Worm (Caenorhabditis elegans): ENCODE data around the gene B0034.7.
"Not testable (repeated sequence)": the region's sequence is repeated elsewhere in the genome, so short reads cannot be mapped to it uniquely, and the experiment has no call there.

Gene B0034.7

DNA sequence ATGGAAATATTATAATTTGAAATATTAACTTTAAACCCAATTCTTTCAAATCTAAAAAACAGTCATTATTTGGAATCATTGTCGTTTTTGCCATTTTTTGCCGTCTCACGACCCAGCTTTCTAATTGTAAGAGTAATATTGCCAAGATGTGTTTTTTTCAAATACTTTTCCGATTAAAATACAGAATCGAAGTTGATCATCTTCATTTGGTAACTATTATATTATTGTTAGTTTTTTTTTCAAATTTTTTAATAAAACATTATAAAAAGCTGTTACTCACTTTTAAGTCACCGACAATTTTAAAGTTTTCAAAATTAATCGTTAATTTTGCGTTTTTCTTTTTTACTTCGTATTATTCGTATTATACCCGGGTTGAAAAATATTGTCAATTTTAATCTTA lies 35.8 kb downstream of the B0034.7 start, which contains the start of gene ins-5:
Gene ins-5 (plus strand): TSS at position 301 of the 400 bp plus-strand sequence.
- no peak for TF ChIP-seq sptf-1 (tag; optimal IDR thresholded peaks at IDR 0.05)
- no peak for TF ChIP-seq flh-1 (GFP tag; optimal IDR thresholded peaks at IDR 0.05)
- no peak for TF ChIP-seq ceh-83 (GFP tag; optimal IDR thresholded peaks at IDR 0.05)
- TF ChIP-seq nhr-2 (tag; optimal IDR thresholded peaks at IDR 0.05) = no peak

DNA sequence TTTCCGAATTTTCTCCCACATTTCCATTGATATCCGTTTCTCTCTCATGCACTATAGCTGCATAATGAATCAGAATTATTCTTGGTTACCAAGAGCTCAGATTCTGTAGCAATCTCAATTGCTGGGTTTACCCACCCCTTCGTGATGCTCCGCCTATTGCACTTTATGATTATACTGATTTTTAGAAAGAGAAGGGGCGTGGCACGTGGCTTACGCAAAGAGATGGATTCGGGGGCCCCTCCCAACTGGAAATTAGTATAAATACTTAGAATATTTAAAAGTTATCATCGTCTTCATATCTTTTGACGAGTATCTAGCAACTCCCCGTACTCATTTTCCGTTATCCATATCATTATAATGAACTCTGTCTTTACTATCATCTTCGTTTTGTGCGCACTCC lies 38.7 kb downstream of the B0034.7 start, which contains the start of gene ins-6:
Gene ins-6 (plus strand): TSS at position 301 of the 400 bp plus-strand sequence.
- TF ChIP-seq mab-5 (tag; optimal IDR thresholded peaks at IDR 0.05) = no peak
- no peak for TF ChIP-seq ceh-43 (GFP tag; optimal IDR thresholded peaks at IDR 0.05)
- no peak for TF ChIP-seq nhr-28 (tag; optimal IDR thresholded peaks at IDR 0.05)
- no peak for TF ChIP-seq hlh-1 (tag; optimal IDR thresholded peaks at IDR 0.05)
- TF ChIP-seq nhr-76 (tag; optimal IDR thresholded peaks at IDR 0.05) = no peak
- no peak for TF ChIP-seq unc-62 (GFP tag; optimal IDR thresholded peaks at IDR 0.05)
- no peak for TF ChIP-seq nhr-2 (tag; optimal IDR thresholded peaks at IDR 0.05)
- no peak for TF ChIP-seq lsy-2 (tag; optimal IDR thresholded peaks at IDR 0.05)
- TF ChIP-seq lin-13 (tag; optimal IDR thresholded peaks at IDR 0.05) = no peak
- no peak for TF ChIP-seq lin-32 (GFP tag; optimal IDR thresholded peaks at IDR 0.05)
- TF ChIP-seq unc-120 (tag; optimal IDR thresholded peaks at IDR 0.05; ENCODE audit: poor library complexity, severe bottlenecking) = no peak
- TF ChIP-seq M03D4.4 (tag; optimal IDR thresholded peaks at IDR 0.05) = no peak
- no peak for TF ChIP-seq blmp-1 (tag; optimal IDR thresholded peaks at IDR 0.05)
- TF ChIP-seq tbx-8 (GFP tag; optimal IDR thresholded peaks at IDR 0.05) = no peak

DNA sequence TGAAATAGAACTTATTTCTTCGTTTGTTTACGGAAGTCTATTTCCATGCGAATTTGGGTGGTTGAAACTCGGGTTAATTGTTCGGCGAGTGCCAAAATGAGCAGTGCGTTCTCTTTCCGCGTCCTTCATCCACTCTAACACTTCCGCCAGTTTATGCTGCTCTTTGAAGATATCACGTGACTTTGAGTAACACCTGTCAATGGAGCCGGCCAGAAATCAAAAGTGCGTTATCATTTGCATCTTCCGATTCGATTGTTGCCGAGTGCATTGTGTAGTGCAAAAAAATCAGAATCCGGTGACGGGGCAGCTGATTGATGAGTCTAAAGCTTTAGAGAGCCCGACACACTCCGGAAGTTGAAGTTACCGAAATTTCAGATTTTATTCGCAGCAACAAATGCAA lies 39.6 kb downstream of the B0034.7 start:
- TF ChIP-seq nhr-2 (tag; optimal IDR thresholded peaks at IDR 0.05) (no peak), flh-1 (GFP tag; optimal IDR thresholded peaks at IDR 0.05) (no peak), unc-62 (GFP tag; optimal IDR thresholded peaks at IDR 0.05) (peak; percentile 58), hlh-1 (tag; optimal IDR thresholded peaks at IDR 0.05) (peak; percentile 51), mep-1 (tag; optimal IDR thresholded peaks at IDR 0.05) (no peak)

DNA sequence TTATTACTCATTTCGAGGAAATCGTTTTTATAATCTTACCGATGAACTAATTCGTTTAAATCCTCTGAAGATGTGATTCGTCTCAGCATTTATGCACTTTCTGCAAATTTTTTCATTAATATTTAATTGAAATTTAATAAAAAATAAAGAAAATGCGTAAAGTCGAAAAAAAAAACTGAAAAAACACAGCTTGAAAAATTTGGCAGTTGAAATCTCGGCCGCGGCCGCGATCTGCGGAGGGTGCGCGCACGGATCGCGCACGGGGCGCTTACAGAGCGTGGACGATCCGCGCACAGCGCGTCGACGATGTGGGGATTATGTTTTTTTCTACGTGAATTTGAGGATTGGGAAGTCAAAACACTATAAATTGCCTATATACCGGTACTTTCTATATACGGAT lies 47.5 kb downstream of the B0034.7 start, which contains the start of gene ZK84.4:
Gene ZK84.4 (minus strand): TSS at position 101 of the 400 bp plus-strand sequence.
- not testable (repeated sequence) for TF ChIP-seq sptf-1 (tag; optimal IDR thresholded peaks at IDR 0.05); ces-1 (GFP tag; optimal IDR thresholded peaks at IDR 0.05); ceh-43 (GFP tag; optimal IDR thresholded peaks at IDR 0.05)

DNA sequence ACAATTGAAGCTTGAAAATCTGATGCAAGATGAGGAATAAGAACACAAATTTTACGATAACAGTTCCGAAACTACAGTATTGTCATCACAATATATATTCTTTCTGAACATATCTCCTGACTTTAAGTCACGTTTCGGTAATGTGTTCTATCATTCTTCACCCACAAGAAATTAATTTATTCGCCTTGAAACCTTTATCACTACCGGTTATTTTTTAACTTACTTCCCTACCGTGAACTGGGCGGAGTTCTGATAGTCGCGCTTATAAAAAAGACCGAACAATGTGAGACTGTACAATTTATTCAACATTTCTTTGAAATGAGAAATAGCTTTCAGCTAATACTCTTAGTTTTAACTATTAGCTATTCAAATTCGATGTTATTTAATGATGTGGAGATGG lies 49.1 kb downstream of the B0034.7 start, which contains the start of gene ins-20:
Gene ins-20 (plus strand): TSS at position 301 of the 400 bp plus-strand sequence.
- TF ChIP-seq nhr-28 (tag; optimal IDR thresholded peaks at IDR 0.05) (no peak), elt-1 (tag; optimal IDR thresholded peaks at IDR 0.05; ENCODE audit: borderline replicate concordance, insufficient read depth) (no peak), nhr-2 (tag; optimal IDR thresholded peaks at IDR 0.05) (no peak), pha-4 (tag; optimal IDR thresholded peaks at IDR 0.05) (no peak), lin-32 (GFP tag; optimal IDR thresholded peaks at IDR 0.05) (no peak), cnd-1 (tag; optimal IDR thresholded peaks at IDR 0.05) (no peak), lsy-2 (tag; optimal IDR thresholded peaks at IDR 0.05) (no peak), sem-2 (GFP tag; optimal IDR thresholded peaks at IDR 0.05) (no peak), blmp-1 (tag; optimal IDR thresholded peaks at IDR 0.05) (no peak), M03D4.4 (tag; optimal IDR thresholded peaks at IDR 0.05) (no peak), ceh-39 (tag; optimal IDR thresholded peaks at IDR 0.05) (no peak), mls-2 (tag; optimal IDR thresholded peaks at IDR 0.05) (no peak), zip-8 (tag; optimal IDR thresholded peaks at IDR 0.05) (no peak), mab-5 (tag; optimal IDR thresholded peaks at IDR 0.05) (no peak)

Measured in whole organism, mixed stage, embryonic.